Fruit fly (Drosophila melanogaster) whole organism, embryonic: ENCODE results near the gene yellow-e2.
A peak's percentile ranks its signal among the peaks of the same experiment; 100 is the strongest.

Source experiments
- Abd-B ChIP-seq: fragments of 200-800 bp; sonication (Bioruptor generic); optimal IDR thresholded peaks from 2 replicates; lab custom pipeline; 2018; ENCODE audit warnings: missing biosample characterization, mild to moderate bottlenecking, missing genetic modification characterization, moderate library complexity
- CG10274 ChIP-seq: fragments of 200-800 bp; sonication (Bioruptor generic); optimal IDR thresholded peaks from 3 replicates; lab custom pipeline; 2017; ENCODE audit warnings: missing biosample characterization, mild to moderate bottlenecking, missing genetic modification characterization
- CG12659 ChIP-seq: fragments of 200-800 bp; sonication (Bioruptor generic); optimal IDR thresholded peaks from 3 replicates; lab custom pipeline; 2017; ENCODE audit warnings: mild to moderate bottlenecking, missing biosample characterization, missing genetic modification reagents, missing genetic modification characterization
- CG12769 ChIP-seq: fragments of 200-800 bp; sonication (Bioruptor generic); optimal IDR thresholded peaks from 2 replicates; lab custom pipeline; 2019; ENCODE audit warnings: missing biosample characterization, mild to moderate bottlenecking, missing genetic modification characterization, moderate library complexity
- CG13287 ChIP-seq: fragments of 200-800 bp; sonication (Bioruptor generic); IDR thresholded peaks from 2 replicates; pipeline ENCODE4 v1.3.6; 2022; ENCODE audit warnings: missing biosample characterization, missing genetic modification characterization; ENCODE audit not compliant: partially characterized antibody
- CG14710 ChIP-seq: fragments of 200-800 bp; sonication (Bioruptor generic); optimal IDR thresholded peaks from 3 replicates; lab custom pipeline; 2019; ENCODE audit warnings: missing biosample characterization, mild to moderate bottlenecking, missing genetic modification characterization, moderate library complexity
- CG14860 ChIP-seq: fragments of 200-800 bp; sonication (Bioruptor generic); IDR thresholded peaks from 3 replicates; pipeline ENCODE4 v1.3.6; 2022; ENCODE audit warnings: missing biosample characterization, missing genetic modification characterization; ENCODE audit not compliant: partially characterized antibody
- CG15011 ChIP-seq: fragments of 200-800 bp; sonication (Bioruptor generic); optimal IDR thresholded peaks from 3 replicates; lab custom pipeline; 2018; ENCODE audit warnings: missing biosample characterization, mild to moderate bottlenecking, missing genetic modification characterization
- CG15696 ChIP-seq: fragments of 200-800 bp; sonication (Bioruptor generic); optimal IDR thresholded peaks from 2 replicates; lab custom pipeline; 2019; ENCODE audit warnings: missing biosample characterization, mild to moderate bottlenecking, missing genetic modification characterization, moderate library complexity
- CG16813 ChIP-seq: fragments of 200-800 bp; sonication (Bioruptor generic); IDR thresholded peaks from 3 replicates; pipeline ENCODE4 v1.3.6; 2022; ENCODE audit warnings: missing biosample characterization, missing genetic modification characterization; ENCODE audit not compliant: partially characterized antibody
- CG17612 ChIP-seq: fragments of 200-800 bp; sonication (Bioruptor generic); IDR thresholded peaks from 2 replicates; pipeline ENCODE4 v1.3.6; 2022; ENCODE audit warnings: missing biosample characterization, missing genetic modification characterization
- CG17802 ChIP-seq: fragments of 200-800 bp; sonication (Bioruptor generic); optimal IDR thresholded peaks from 2 replicates; lab custom pipeline; 2018; ENCODE audit warnings: missing biosample characterization, mild to moderate bottlenecking, missing genetic modification characterization, moderate library complexity
- CG17829 ChIP-seq: fragments of 200-800 bp; optimal IDR thresholded peaks from 2 replicates; lab custom pipeline; 2019; ENCODE audit warnings: missing biosample characterization, mild to moderate bottlenecking, missing genetic modification characterization, moderate library complexity
- CG18262 ChIP-seq: fragments of 200-800 bp; optimal IDR thresholded peaks from 3 replicates; lab custom pipeline; 2019; ENCODE audit warnings: missing biosample characterization, mild to moderate bottlenecking, missing genetic modification characterization, moderate library complexity
- CG2120 ChIP-seq: fragments of 200-800 bp; sonication (Bioruptor generic); optimal IDR thresholded peaks from 3 replicates; lab custom pipeline; 2016; ENCODE audit warnings: missing biosample characterization, missing genetic modification characterization
- CG2199 ChIP-seq: fragments of 200-800 bp; sonication (Bioruptor generic); IDR thresholded peaks from 3 replicates; pipeline ENCODE4 v1.3.6; 2022; ENCODE audit warnings: missing biosample characterization, missing genetic modification characterization
- CG4282 ChIP-seq: fragments of 200-800 bp; sonication (Bioruptor generic); optimal IDR thresholded peaks from 2 replicates; lab custom pipeline; 2016; ENCODE audit warnings: missing biosample characterization, missing genetic modification characterization
- CG4424 ChIP-seq: fragments of 200-800 bp; sonication (Bioruptor generic); optimal IDR thresholded peaks from 3 replicates; lab custom pipeline; 2016; ENCODE audit warnings: missing biosample characterization, missing genetic modification characterization
- CG5953 ChIP-seq: fragments of 200-800 bp; sonication (Bioruptor generic); IDR thresholded peaks from 2 replicates; pipeline ENCODE4 v1.3.6; 2022; ENCODE audit warnings: missing biosample characterization, missing genetic modification characterization
- CG8924 ChIP-seq: fragments of 200-800 bp; optimal IDR thresholded peaks from 3 replicates; lab custom pipeline; 2019; ENCODE audit warnings: missing biosample characterization, mild to moderate bottlenecking, missing genetic modification characterization, moderate library complexity
- CHES-1-like ChIP-seq: fragments of 200-800 bp; sonication (Bioruptor generic); optimal IDR thresholded peaks from 2 replicates; lab custom pipeline; 2016; ENCODE audit warnings: missing biosample characterization, missing genetic modification characterization
- Dip3 ChIP-seq: fragments of 200-800 bp; sonication (Bioruptor generic); optimal IDR thresholded peaks from 3 replicates; lab custom pipeline; 2016; ENCODE audit warnings: missing biosample characterization, missing genetic modification characterization
- Elba2 ChIP-seq: fragments of 200-800 bp; sonication (Bioruptor generic); optimal IDR thresholded peaks from 3 replicates; lab custom pipeline; 2016; ENCODE audit warnings: missing biosample characterization, missing genetic modification characterization
- Ets65A ChIP-seq: fragments of 200-800 bp; sonication (Bioruptor generic); peaks from one replicate; lab custom pipeline; 2016; ENCODE audit warnings: missing biosample characterization, missing genetic modification characterization
- HmgD ChIP-seq: fragments of 200-800 bp; sonication (Bioruptor generic); optimal IDR thresholded peaks from 3 replicates; lab custom pipeline; 2016; ENCODE audit warnings: missing biosample characterization, missing genetic modification characterization
- Med ChIP-seq: fragments of 200-800 bp; sonication (Bioruptor generic); peaks from one replicate; lab custom pipeline; 2016; ENCODE audit warnings: missing biosample characterization, missing genetic modification characterization, mild to moderate bottlenecking, inconsistent platforms, moderate library complexity
- NK7.1 ChIP-seq: fragments of 200-800 bp; sonication (Bioruptor generic); optimal IDR thresholded peaks from 3 replicates; lab custom pipeline; 2016; ENCODE audit warnings: missing biosample characterization, missing genetic modification characterization
- Opbp ChIP-seq: fragments of 200-800 bp; sonication (Bioruptor generic); IDR thresholded peaks from 3 replicates; pipeline ENCODE4 v1.3.6; 2022; ENCODE audit warnings: missing biosample characterization, missing genetic modification characterization; ENCODE audit not compliant: partially characterized antibody
- Spps ChIP-seq: fragments of 200-800 bp; sonication (Bioruptor generic); optimal IDR thresholded peaks from 2 replicates; lab custom pipeline; 2018; ENCODE audit warnings: missing biosample characterization, mild to moderate bottlenecking, missing genetic modification characterization
- Sry-β ChIP-seq: fragments of 200-800 bp; sonication (Bioruptor generic); optimal IDR thresholded peaks from 2 replicates; lab custom pipeline; 2018; ENCODE audit warnings: missing biosample characterization, mild to moderate bottlenecking, missing genetic modification characterization, moderate library complexity
- Ssrp ChIP-seq: fragments of 200-800 bp; sonication (Bioruptor generic); optimal IDR thresholded peaks from 2 replicates; lab custom pipeline; 2018; ENCODE audit warnings: missing biosample characterization, mild to moderate bottlenecking, missing genetic modification characterization, moderate library complexity
- Stat92E ChIP-seq, 3 experiments: fragments of >200 bp in 2 of 3; fragments of 200-800 bp in 1 of 3; sonication (Bioruptor generic) in 1 of 3; optimal IDR thresholded peaks; 2 replicates each; lab custom pipeline; 2017 to 2019; ENCODE audit warnings: missing biosample characterization in 3 of 3, missing genetic modification characterization in 3 of 3, mild to moderate bottlenecking in 1 of 3, moderate library complexity in 1 of 3
- amos ChIP-seq: fragments of 200-800 bp; sonication (Bioruptor generic); IDR thresholded peaks from 2 replicates; pipeline ENCODE4 v1.3.6; 2022; ENCODE audit warnings: missing biosample characterization, missing genetic modification characterization; ENCODE audit not compliant: partially characterized antibody
- br ChIP-seq: fragments of >200 bp; optimal IDR thresholded peaks from 2 replicates; lab custom pipeline; 2017
- chinmo ChIP-seq: fragments of 200-800 bp; sonication (Bioruptor generic); IDR thresholded peaks from 4 replicates; pipeline ENCODE4 v1.3.6; 2022; ENCODE audit warnings: missing biosample characterization, missing genetic modification characterization; ENCODE audit not compliant: partially characterized antibody
- ci ChIP-seq: fragments of 200-800 bp; sonication (Bioruptor generic); IDR thresholded peaks from 3 replicates; pipeline ENCODE4 v1.3.6; 2022; ENCODE audit warnings: missing biosample characterization, missing genetic modification characterization
- crp ChIP-seq, 2 experiments: fragments of 200-800 bp; sonication (Bioruptor generic); optimal IDR thresholded peaks; 2 replicates in 1 of 2; 3 replicates in 1 of 2; lab custom pipeline; 2017; ENCODE audit warnings: missing biosample characterization in 2 of 2, missing genetic modification characterization in 2 of 2, mild to moderate bottlenecking in 1 of 2, moderate library complexity in 1 of 2
- exex ChIP-seq: fragments of 200-800 bp; sonication (Bioruptor generic); optimal IDR thresholded peaks from 4 replicates; lab custom pipeline; 2018; ENCODE audit warnings: missing biosample characterization, mild to moderate bottlenecking, missing genetic modification characterization, moderate library complexity
- fu2 ChIP-seq: fragments of 200-800 bp; sonication (Bioruptor generic); optimal IDR thresholded peaks from 2 replicates; lab custom pipeline; 2016; ENCODE audit warnings: missing biosample characterization, missing genetic modification characterization
- grn ChIP-seq: fragments of 200-800 bp; sonication (Bioruptor generic); optimal IDR thresholded peaks from 3 replicates; lab custom pipeline; 2017; ENCODE audit warnings: missing biosample characterization, missing genetic modification characterization
- gsb ChIP-seq: fragments of 200-800 bp; sonication (Bioruptor generic); IDR thresholded peaks from 2 replicates; pipeline ENCODE4 v1.3.6; 2022; ENCODE audit warnings: missing biosample characterization, missing genetic modification characterization
- insv ChIP-seq, 2 experiments: fragments of 200-800 bp; sonication (Bioruptor generic); optimal IDR thresholded peaks; 3 replicates each; lab custom pipeline; 2016 to 2018; ENCODE audit warnings: missing biosample characterization in 2 of 2, missing genetic modification characterization in 2 of 2
- knrl ChIP-seq: fragments of 200-800 bp; sonication (Bioruptor generic); IDR thresholded peaks from 3 replicates; pipeline ENCODE4 v1.3.6; 2022; ENCODE audit warnings: missing biosample characterization, missing genetic modification characterization; ENCODE audit not compliant: partially characterized antibody
- p53 ChIP-seq: fragments of 200-800 bp; sonication (Bioruptor generic); optimal IDR thresholded peaks from 2 replicates; lab custom pipeline; 2016; ENCODE audit warnings: missing biosample characterization, missing genetic modification characterization
- phol ChIP-seq: fragments of 200-800 bp; sonication (Bioruptor generic); optimal IDR thresholded peaks from 3 replicates; lab custom pipeline; 2018; ENCODE audit warnings: missing biosample characterization, mild to moderate bottlenecking, missing genetic modification characterization, moderate library complexity
- pnt ChIP-seq: fragments of 200-800 bp; sonication (Bioruptor generic); optimal IDR thresholded peaks from 3 replicates; lab custom pipeline; 2016; ENCODE audit warnings: missing biosample characterization, missing genetic modification characterization
- psq ChIP-seq: fragments of 200-800 bp; sonication (Bioruptor generic); optimal IDR thresholded peaks from 2 replicates; lab custom pipeline; 2017; ENCODE audit warnings: missing biosample characterization, missing genetic modification characterization
- sima ChIP-seq: fragments of 200-800 bp; sonication (Bioruptor generic); optimal IDR thresholded peaks from 2 replicates; lab custom pipeline; 2016; ENCODE audit warnings: missing biosample characterization, missing genetic modification characterization
- vfl ChIP-seq: fragments of 200-800 bp; sonication (Bioruptor generic); optimal IDR thresholded peaks from 2 replicates; lab custom pipeline; 2016; ENCODE audit warnings: missing biosample characterization, missing genetic modification characterization
- zen ChIP-seq: fragments of 200-800 bp; sonication (Bioruptor generic); optimal IDR thresholded peaks from 3 replicates; lab custom pipeline; 2018; ENCODE audit warnings: missing biosample characterization, mild to moderate bottlenecking, missing genetic modification characterization, moderate library complexity

yellow-e2 gene

dm6 chr3R:13403032-13403459 is 3.8 kb downstream of the yellow-e2 start, which contains the start of gene Dpm3 (continued):
- TF ChIP-seq HmgD (GFP tag; lab: Kevin White, UChicago): peak; percentile 54
- peak; percentile 50 for TF ChIP-seq CG17829 (tag; lab: Kevin White, UChicago)
- peak; percentile 81; the same call in 2 of the 3 replicates for TF ChIP-seq Opbp (GFP tag; lab: Robert Waterston, UW)
- 0 out of 4 replicates have a peak, but pooled peaks have one; percentile 76 for TF ChIP-seq chinmo (GFP tag; lab: Robert Waterston, UW)
- no peak for TF ChIP-seq sima (GFP tag; lab: Kevin White, UChicago)
- TF ChIP-seq amos (GFP tag; lab: Robert Waterston, UW): peak; percentile 85
- TF ChIP-seq psq (GFP tag; lab: Kevin White, UChicago): no peak
- peak; percentile 77 for TF ChIP-seq Med (GFP tag; lab: Kevin White, UChicago)
- TF ChIP-seq zen (tag; lab: Kevin White, UChicago): peak; percentile 68
- TF ChIP-seq fu2: peak; percentile 10
- TF ChIP-seq Sry-β: peak; percentile 31
- peak; percentile 9 for TF ChIP-seq CG18262 (tag; lab: Kevin White, UChicago)
- peak; percentile 38 for TF ChIP-seq Dip3 (GFP tag; lab: Kevin White, UChicago)
- peak; percentile 15 for TF ChIP-seq exex (tag; lab: Kevin White, UChicago)
- TF ChIP-seq gsb: no peak
- TF ChIP-seq CG12659 (GFP tag; lab: Kevin White, UChicago): peak; percentile 85
- TF ChIP-seq CG13287 (GFP tag; lab: Robert Waterston, UW): peak; percentile 97
- peak; percentile 7 for TF ChIP-seq Spps
- no peak for TF ChIP-seq CG4424 (GFP tag; lab: Kevin White, UChicago)
- no peak for TF ChIP-seq br
- TF ChIP-seq CG5953 (GFP tag; lab: Robert Waterston, UW): no peak
- TF ChIP-seq CG16813 (GFP tag; lab: Robert Waterston, UW): peak; percentile 89
- TF ChIP-seq CG14710 (tag; lab: Kevin White, UChicago): peak; percentile 72
- TF ChIP-seq CG12769 (tag; lab: Kevin White, UChicago): peak; percentile 71
- no peak for TF ChIP-seq CG10274 (GFP tag; lab: Kevin White, UChicago)
- TF ChIP-seq Ets65A (GFP tag; lab: Kevin White, UChicago): peak; percentile 98
- peak; percentile 43 for TF ChIP-seq CG15696 (tag; lab: Kevin White, UChicago)
- TF ChIP-seq knrl (GFP tag; lab: Robert Waterston, UW): peak; percentile 94
- peak; percentile 46 for TF ChIP-seq p53 (GFP tag; lab: Kevin White, UChicago)
- TF ChIP-seq crp (GFP tag; optimal IDR thresholded peaks at IDR 0.05; lab: Kevin White, UChicago): peak in 1 of 2 experiments; percentile 18
- TF ChIP-seq CG8924: peak; percentile 39
- TF ChIP-seq vfl (GFP tag; lab: Kevin White, UChicago): no peak
- TF ChIP-seq CG14860 (GFP tag; lab: Robert Waterston, UW): peak; percentile 91
- TF ChIP-seq CG15011: no peak
- TF ChIP-seq CG2120: peak; percentile 58
- TF ChIP-seq ci (GFP tag; lab: Robert Waterston, UW): peak; percentile 51; the same call in 2 of the 3 replicates
- peak; percentile 100 for TF ChIP-seq insv (GFP tag; optimal IDR thresholded peaks at IDR 0.05; lab: Kevin White, UChicago)
- peak in 1 of 3 experiments; percentile 78 for TF ChIP-seq Stat92E (GFP tag; optimal IDR thresholded peaks at IDR 0.05; lab: Kevin White, UChicago)
- peak; percentile 57 for TF ChIP-seq CG17802
- TF ChIP-seq phol (tag; lab: Kevin White, UChicago): peak; percentile 70
- peak; percentile 34 for TF ChIP-seq grn
- TF ChIP-seq CG2199 (GFP tag; lab: Robert Waterston, UW): 0 out of 3 replicates have a peak, but pooled peaks have one; percentile 68
- no peak for TF ChIP-seq Ssrp
- peak; percentile 100 for TF ChIP-seq Elba2 (GFP tag; lab: Kevin White, UChicago)
- TF ChIP-seq CG4282: peak; percentile 6
- TF ChIP-seq CG17612 (GFP tag; lab: Robert Waterston, UW): no peak
- peak; percentile 68 for TF ChIP-seq CHES-1-like (GFP tag; lab: Kevin White, UChicago)
- no peak for TF ChIP-seq NK7.1 (GFP tag; lab: Kevin White, UChicago)
- peak; percentile 28 for TF ChIP-seq pnt (GFP tag; lab: Kevin White, UChicago)
- TF ChIP-seq Abd-B (GFP tag; lab: Kevin White, UChicago): peak; percentile 85
